Fruit fly (Drosophila melanogaster): Measurements from ENCODE around the gene CG4572.

dm6 chr3R:19859370-19860033 is 4.7 kb downstream of the CG4572 start:
- TF ChIP-seq Lpt (GFP tag; optimal IDR thresholded peaks at IDR 0.05) (no peak), Spps (tag; optimal IDR thresholded peaks at IDR 0.05) (no peak), CG2129 (GFP tag; IDR thresholded peaks at IDR 0.05; ENCODE audit: partially characterized antibody) (no peak), eve (GFP tag; optimal IDR thresholded peaks at IDR 0.05) (no peak), CG2889 (GFP tag; IDR thresholded peaks at IDR 0.05) (no peak), Dll (GFP tag; IDR thresholded peaks at IDR 0.05; ENCODE audit: partially characterized antibody) (no peak), dati (GFP tag; IDR thresholded peaks at IDR 0.05) (no peak), ttk (GFP tag; IDR thresholded peaks at IDR 0.05) (no peak), Antp (GFP tag; optimal IDR thresholded peaks at IDR 0.05) (no peak), her (GFP tag; optimal IDR thresholded peaks at IDR 0.05) (no peak), pnt (GFP tag; optimal IDR thresholded peaks at IDR 0.05) (no peak), luna (GFP tag; optimal IDR thresholded peaks at IDR 0.05) (no peak), CG13123 (GFP tag; optimal IDR thresholded peaks at IDR 0.05) (no peak), CG16863 (GFP tag; optimal IDR thresholded peaks at IDR 0.05) (no peak)
